Fruit fly (Drosophila melanogaster): Measurements from ENCODE around the gene da.

The da gene

dm6 chr2L:10413251-10414127, 25.6 kb downstream of the da start, which contains the start of the genes CG5355 and Klp31E (continued):
- no peak for TF ChIP-seq CG8319 (GFP tag; optimal IDR thresholded peaks at IDR 0.05)
- TF ChIP-seq eg (GFP tag; IDR thresholded peaks at IDR 0.05), result no peak
- peak; percentile 52 for TF ChIP-seq Eip93F (GFP tag; optimal IDR thresholded peaks at IDR 0.05)
- no peak for TF ChIP-seq CG9139 (GFP tag; optimal IDR thresholded peaks at IDR 0.05)
- TF ChIP-seq Eip78C (GFP tag), result peak; percentile 87
- peak; percentile 63 for TF ChIP-seq CG31627 (GFP tag; optimal IDR thresholded peaks at IDR 0.05)
- TF ChIP-seq CG6854 (GFP tag; optimal IDR thresholded peaks at IDR 0.05), result peak; percentile 16
- TF ChIP-seq CG8632 (GFP tag; optimal IDR thresholded peaks at IDR 0.05), result no peak

- TF ChIP-seq fd59A (GFP tag; optimal IDR thresholded peaks at IDR 0.05) (no peak), CG1621 (tag; optimal IDR thresholded peaks at IDR 0.05) (no peak), CG6163 (GFP tag; IDR thresholded peaks at IDR 0.05) (no peak), cyc (GFP tag; optimal IDR thresholded peaks at IDR 0.05) (no peak), dac (GFP tag; optimal IDR thresholded peaks at IDR 0.05) (no peak)
Measured at dm6 chr2L:10418981-10419380, 31.1 kb downstream of the da start, which contains the start of gene RfC3. TSS of gene RfC3 (plus strand) at chr2L:10419190.

DNA sequence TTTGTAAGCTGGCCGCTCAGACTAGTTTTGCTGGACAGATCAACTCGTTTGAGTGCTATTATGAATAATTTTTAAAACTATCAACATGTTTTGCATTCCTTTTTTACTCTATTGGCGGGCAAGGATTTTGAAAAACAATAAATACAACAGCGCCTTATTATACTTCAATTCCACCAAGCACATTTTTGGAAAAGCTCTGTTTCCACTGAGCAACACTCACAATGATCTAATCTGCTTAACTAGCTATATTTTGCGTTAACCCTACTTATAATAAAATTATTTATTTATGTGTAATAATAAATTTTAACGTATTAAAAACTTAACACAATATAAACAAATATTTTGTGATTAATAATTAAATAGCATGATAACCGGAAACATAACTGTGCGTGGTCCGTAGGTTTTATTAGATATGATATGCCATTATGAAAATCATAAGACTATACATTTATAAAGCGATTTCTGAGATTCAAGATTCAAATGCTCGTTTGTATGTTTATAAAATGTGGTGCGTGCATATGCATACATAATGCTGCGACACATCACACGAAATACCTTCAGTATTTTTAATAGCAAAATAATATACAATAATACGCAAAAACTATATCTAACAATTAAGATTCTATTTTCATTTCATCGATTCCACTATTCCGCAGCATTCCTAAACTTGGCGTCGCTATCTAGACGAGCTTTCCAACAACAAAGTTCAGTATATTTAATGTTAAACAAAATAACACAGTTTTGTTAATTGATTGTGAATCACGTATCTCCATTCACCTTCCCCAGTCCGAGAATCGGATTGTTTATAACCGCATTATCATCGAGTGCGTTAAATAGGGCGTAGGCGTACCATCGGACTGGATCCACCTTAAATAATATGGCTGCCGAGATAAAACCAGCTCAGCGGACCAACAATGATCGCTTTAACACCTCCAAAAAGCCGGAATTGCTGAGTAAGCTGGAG, 35.0 kb downstream of the da start, which contains the start of the genes pie and Wdfy2:
Gene pie, minus strand, starts transcription at position 138 of the 964 bp plus-strand sequence.
Gene Wdfy2, plus strand, starts transcription at position 649 of the 964 bp plus-strand sequence.
- TF ChIP-seq cyc (GFP tag; optimal IDR thresholded peaks at IDR 0.05), result peak; percentile 6
- peak; percentile 21 for TF ChIP-seq CG3032 (tag; optimal IDR thresholded peaks at IDR 0.05)
- TF ChIP-seq CG8119 (GFP tag; IDR thresholded peaks at IDR 0.05), result no peak

- no peak for TF ChIP-seq Sox102F (GFP tag; optimal IDR thresholded peaks at IDR 0.05)
- no peak for TF ChIP-seq dsx (GFP tag; optimal IDR thresholded peaks at IDR 0.05; ENCODE audit: poor library complexity, severe bottlenecking)
- no peak for TF ChIP-seq CG16779 (tag; optimal IDR thresholded peaks at IDR 0.05)
- TF ChIP-seq lz (GFP tag; optimal IDR thresholded peaks at IDR 0.05), result no peak
- no peak for TF ChIP-seq Ets96B (tag; optimal IDR thresholded peaks at IDR 0.05)
- TF ChIP-seq Eip75B (GFP tag; optimal IDR thresholded peaks at IDR 0.05), result no peak
- no peak for TF ChIP-seq CG31627 (GFP tag; optimal IDR thresholded peaks at IDR 0.05)
- no peak for TF ChIP-seq CG8319 (GFP tag; optimal IDR thresholded peaks at IDR 0.05)
- TF ChIP-seq Smox (GFP tag; optimal IDR thresholded peaks at IDR 0.05), result no peak
- no peak for TF ChIP-seq CG34406 (GFP tag; optimal IDR thresholded peaks at IDR 0.05)
- TF ChIP-seq cyc (GFP tag; optimal IDR thresholded peaks at IDR 0.05), result no peak
- no peak for TF ChIP-seq CG10669 (GFP tag; optimal IDR thresholded peaks at IDR 0.05)
- no peak for TF ChIP-seq Met (GFP tag; optimal IDR thresholded peaks at IDR 0.05)
- no peak for TF ChIP-seq CG6854 (GFP tag; optimal IDR thresholded peaks at IDR 0.05)
- no peak for TF ChIP-seq eg (GFP tag; IDR thresholded peaks at IDR 0.05)
- no peak for TF ChIP-seq Gug (GFP tag; IDR thresholded peaks at IDR 0.05)
- TF ChIP-seq fd59A (GFP tag; optimal IDR thresholded peaks at IDR 0.05), result no peak
- no peak for TF ChIP-seq Lpt (GFP tag; optimal IDR thresholded peaks at IDR 0.05)
Measured at dm6 chr2L:10425599-10425998, 37.7 kb downstream of the da start.

DNA sequence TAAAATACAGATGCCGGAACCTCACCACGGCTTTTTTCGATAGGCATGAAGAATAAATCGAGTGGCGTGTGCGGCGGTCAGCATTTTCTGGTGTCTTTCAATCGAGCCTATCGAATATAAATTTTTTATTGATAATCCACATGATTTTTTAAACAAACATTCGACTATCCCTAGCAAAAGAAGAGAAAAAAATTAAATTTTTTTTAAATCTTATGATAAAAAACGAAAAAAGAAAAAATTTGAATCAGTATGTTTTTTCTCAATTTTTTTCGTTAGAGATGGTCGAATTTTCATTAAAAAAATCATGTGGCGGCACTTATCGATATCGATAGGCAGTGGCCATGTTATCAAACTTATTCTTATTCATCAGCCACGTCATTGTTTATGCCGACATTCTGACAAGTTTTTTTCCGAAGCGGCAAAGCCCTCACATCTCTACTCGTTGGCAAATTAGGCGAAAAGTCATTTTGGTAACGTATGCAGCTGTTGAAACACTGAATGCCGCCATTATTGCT, 38.7 kb downstream of the da start, which contains the start of the genes SmB and KdelR:
Gene SmB, minus strand, starts transcription at position 94 of the 515 bp plus-strand sequence.
Gene KdelR, plus strand, starts transcription at position 354 of the 515 bp plus-strand sequence.
- TF ChIP-seq cyc (GFP tag; optimal IDR thresholded peaks at IDR 0.05) (no peak), esn (GFP tag; optimal IDR thresholded peaks at IDR 0.05) (peak; percentile 49), CG6808 (GFP tag; optimal IDR thresholded peaks at IDR 0.05) (no peak), CG16779 (tag; optimal IDR thresholded peaks at IDR 0.05) (no peak), spab (GFP tag; optimal IDR thresholded peaks at IDR 0.05) (no peak), CG1621 (tag; optimal IDR thresholded peaks at IDR 0.05) (peak; percentile 39), CG8319 (GFP tag; optimal IDR thresholded peaks at IDR 0.05) (no peak), CG11902 (GFP tag; optimal IDR thresholded peaks at IDR 0.05) (no peak), CG4318 (GFP tag; optimal IDR thresholded peaks at IDR 0.05) (no peak), lz (GFP tag; optimal IDR thresholded peaks at IDR 0.05) (peak; percentile 34), CG7368 (GFP tag; optimal IDR thresholded peaks at IDR 0.05) (no peak), topi (GFP tag; optimal IDR thresholded peaks at IDR 0.05) (no peak), Blimp-1 (GFP tag; optimal IDR thresholded peaks at IDR 0.05) (no peak), dsx (GFP tag; optimal IDR thresholded peaks at IDR 0.05; ENCODE audit: poor library complexity, severe bottlenecking) (no peak), CG3919 (GFP tag; optimal IDR thresholded peaks at IDR 0.05) (no peak), eg (GFP tag; IDR thresholded peaks at IDR 0.05) (no peak), vri (GFP tag; optimal IDR thresholded peaks at IDR 0.05) (no peak), CG6163 (GFP tag; IDR thresholded peaks at IDR 0.05) (no peak), CG9139 (GFP tag; optimal IDR thresholded peaks at IDR 0.05) (no peak), CG11294 (GFP tag; IDR thresholded peaks at IDR 0.05) (no peak)
